Worm (Caenorhabditis elegans): Measurements from ENCODE around the gene Y53G8AR.5.

The Y53G8AR.5 gene

DNA sequence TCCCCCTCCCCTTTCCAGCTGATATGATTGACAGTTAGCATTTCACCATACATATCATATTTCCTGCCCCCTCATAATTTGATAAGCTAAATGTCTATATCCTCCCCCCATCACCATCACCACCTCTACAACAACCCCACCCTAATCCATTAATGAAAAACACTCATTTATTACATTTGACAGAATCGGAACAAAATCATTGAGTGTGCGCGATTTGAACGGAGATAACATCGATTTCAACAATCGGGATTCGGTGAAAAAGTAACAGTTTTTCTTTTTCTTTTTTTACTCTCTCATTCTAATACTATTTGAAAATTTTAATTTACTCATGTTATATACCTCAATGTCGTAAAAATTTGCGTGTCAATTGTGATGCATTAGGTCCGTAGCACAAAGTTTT lies 48.6 kb downstream of the Y53G8AR.5 start:
- no peak for TF ChIP-seq ceh-13 (GFP tag; optimal IDR thresholded peaks at IDR 0.05)
- TF ChIP-seq ceh-36 (tag; optimal IDR thresholded peaks at IDR 0.05) = no peak
- TF ChIP-seq F13C5.2 (tag; optimal IDR thresholded peaks at IDR 0.05) = no peak
- TF ChIP-seq hmg-4 (GFP tag; optimal IDR thresholded peaks at IDR 0.05) = no peak
- TF ChIP-seq B0310.2 (tag; optimal IDR thresholded peaks at IDR 0.05) = no peak
- TF ChIP-seq flt-1 (GFP tag; IDR thresholded peaks at IDR 0.05) = no peak
- TF ChIP-seq pes-1 (GFP tag; IDR thresholded peaks at IDR 0.05) = no peak
- TF ChIP-seq hmbx-1 (tag; optimal IDR thresholded peaks at IDR 0.05) = no peak
- no peak for TF ChIP-seq hnd-1 (tag; optimal IDR thresholded peaks at IDR 0.05)
- TF ChIP-seq tbx-11 (GFP tag; IDR thresholded peaks at IDR 0.05) = no peak
- TF ChIP-seq scrt-1 (GFP tag; IDR thresholded peaks at IDR 0.05) = no peak
- no peak for TF ChIP-seq ama-1 (optimal IDR thresholded peaks at IDR 0.05)
- no peak for TF ChIP-seq ets-7 (tag; optimal IDR thresholded peaks at IDR 0.05)
- no peak for TF ChIP-seq tra-4 (tag; optimal IDR thresholded peaks at IDR 0.05)
- TF ChIP-seq sea-1 (GFP tag; conservative IDR thresholded peaks at IDR 0.05) = no peak
- TF ChIP-seq aly-1 (tag; optimal IDR thresholded peaks at IDR 0.05) = no peak
- TF ChIP-seq tbx-37 (GFP tag; conservative IDR thresholded peaks at IDR 0.05) = no peak

DNA sequence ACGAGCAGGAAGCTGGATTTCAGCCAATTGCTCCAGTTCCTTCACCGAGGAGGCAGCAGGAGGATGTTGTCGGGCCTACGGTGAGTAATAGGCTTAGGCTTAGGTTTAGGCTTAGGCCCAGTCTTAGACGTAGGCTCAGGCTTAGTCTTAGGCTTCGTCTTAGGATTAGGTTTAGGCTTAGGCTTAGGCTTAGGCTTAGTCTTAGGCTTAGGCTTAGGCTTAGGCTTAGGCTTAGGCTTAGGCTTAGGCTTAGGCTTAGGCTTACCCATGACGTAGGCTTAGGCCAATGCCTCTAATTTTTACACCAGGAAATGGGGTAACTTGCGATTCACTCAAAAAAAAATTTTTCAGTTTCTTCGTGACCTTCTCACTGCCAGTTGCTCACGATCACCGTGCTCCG lies 49.4 kb downstream of the Y53G8AR.5 start:
- TF ChIP-seq ceh-36 (tag; optimal IDR thresholded peaks at IDR 0.05) (peak; percentile 69), B0310.2 (tag; optimal IDR thresholded peaks at IDR 0.05) (no peak), tbx-11 (GFP tag; IDR thresholded peaks at IDR 0.05) (no peak)

DNA sequence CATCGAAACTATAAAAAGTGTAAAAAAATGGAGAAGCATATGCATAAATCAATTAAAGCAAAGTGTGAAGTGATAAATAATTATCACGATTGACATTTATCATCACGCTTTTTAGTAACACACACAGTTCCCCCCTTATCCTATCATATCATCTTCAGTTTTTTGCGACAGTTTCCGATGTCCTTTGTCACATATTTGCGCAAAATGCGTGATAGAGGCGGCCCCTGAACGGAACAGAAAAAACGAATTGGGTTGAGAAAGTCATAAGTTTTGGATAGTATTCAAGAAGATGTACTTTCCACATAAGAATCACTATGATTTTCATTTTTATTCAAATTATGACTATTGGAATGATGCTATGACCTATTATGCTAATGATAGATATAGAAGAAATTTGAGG lies 51.8 kb downstream of the Y53G8AR.5 start:
- TF ChIP-seq ceh-36 (tag; optimal IDR thresholded peaks at IDR 0.05) (no peak), ceh-13 (GFP tag; optimal IDR thresholded peaks at IDR 0.05) (no peak), tbx-11 (GFP tag; IDR thresholded peaks at IDR 0.05) (no peak), ets-7 (tag; optimal IDR thresholded peaks at IDR 0.05) (no peak), tra-4 (tag; optimal IDR thresholded peaks at IDR 0.05) (no peak), sea-1 (GFP tag; conservative IDR thresholded peaks at IDR 0.05) (no peak), pes-1 (GFP tag; IDR thresholded peaks at IDR 0.05) (no peak), B0310.2 (tag; optimal IDR thresholded peaks at IDR 0.05) (no peak), tbx-37 (GFP tag; conservative IDR thresholded peaks at IDR 0.05) (no peak), aly-1 (tag; optimal IDR thresholded peaks at IDR 0.05) (no peak), hmbx-1 (tag; optimal IDR thresholded peaks at IDR 0.05) (no peak), F13C5.2 (tag; optimal IDR thresholded peaks at IDR 0.05) (no peak), scrt-1 (GFP tag; IDR thresholded peaks at IDR 0.05) (no peak), hmg-4 (GFP tag; optimal IDR thresholded peaks at IDR 0.05) (no peak), hnd-1 (tag; optimal IDR thresholded peaks at IDR 0.05) (no peak), flt-1 (GFP tag; IDR thresholded peaks at IDR 0.05) (no peak), ama-1 (optimal IDR thresholded peaks at IDR 0.05) (no peak)

DNA sequence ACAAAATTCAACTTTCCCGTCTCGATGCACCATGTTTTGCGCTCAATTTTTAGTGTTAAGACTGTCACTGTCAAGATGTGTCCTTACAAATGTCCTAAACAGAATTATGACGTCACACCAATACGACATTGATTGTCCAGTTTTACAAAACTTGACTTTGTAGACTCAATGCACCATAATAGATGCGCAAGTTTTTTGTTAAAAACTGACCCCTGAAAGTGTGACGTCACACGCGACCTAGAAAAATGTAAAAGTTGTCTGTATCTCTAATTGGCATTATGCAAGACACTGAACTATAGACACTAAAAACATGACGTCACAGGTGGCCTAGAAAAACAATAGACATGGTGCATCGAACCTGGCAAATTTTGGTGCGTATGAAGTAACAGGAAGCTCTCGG lies 53.8 kb downstream of the Y53G8AR.5 start:
- TF ChIP-seq scrt-1 (GFP tag; IDR thresholded peaks at IDR 0.05) (no peak), B0310.2 (tag; optimal IDR thresholded peaks at IDR 0.05) (no peak), F13C5.2 (tag; optimal IDR thresholded peaks at IDR 0.05) (no peak), hnd-1 (tag; optimal IDR thresholded peaks at IDR 0.05) (no peak), tra-4 (tag; optimal IDR thresholded peaks at IDR 0.05) (no peak), aly-1 (tag; optimal IDR thresholded peaks at IDR 0.05) (no peak), ceh-13 (GFP tag; optimal IDR thresholded peaks at IDR 0.05) (no peak), pes-1 (GFP tag; IDR thresholded peaks at IDR 0.05) (no peak), hmg-4 (GFP tag; optimal IDR thresholded peaks at IDR 0.05) (no peak), ceh-36 (tag; optimal IDR thresholded peaks at IDR 0.05) (no peak)

DNA sequence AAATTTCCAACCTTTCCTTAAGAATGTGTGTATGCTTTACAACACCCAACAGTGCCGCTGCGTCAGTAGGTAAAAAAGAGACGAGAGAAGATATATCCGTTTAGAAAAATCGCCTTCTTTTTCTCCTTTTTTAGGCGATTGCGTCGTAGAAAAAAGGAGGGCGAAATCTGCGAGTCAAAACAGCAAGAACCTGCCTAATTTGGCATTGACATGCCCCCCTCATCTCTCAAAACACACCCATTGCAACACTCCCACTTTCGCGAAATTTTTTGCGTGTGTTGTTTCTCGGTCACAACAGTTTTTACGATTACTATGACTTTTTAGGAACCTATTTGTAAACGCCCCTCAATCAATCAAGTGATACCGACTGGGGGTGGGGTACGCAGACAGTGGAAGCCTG lies 54.4 kb downstream of the Y53G8AR.5 start:
- TF ChIP-seq tbx-37 (GFP tag; conservative IDR thresholded peaks at IDR 0.05) (no peak), sea-1 (GFP tag; conservative IDR thresholded peaks at IDR 0.05) (no peak), tbx-11 (GFP tag; IDR thresholded peaks at IDR 0.05) (no peak)
